Worm (Caenorhabditis elegans) whole organism, mixed stage, embryonic: ENCODE results near the gene C18H9.1.

ENCODE experiments used
- elt-3 ChIP-seq: fragments of 150-350 bp; optimal IDR thresholded peaks from 2 replicates; lab custom pipeline; 2014; ENCODE audit warnings: missing biosample characterization, missing genetic modification characterization
- mab-5 ChIP-seq: fragments of 150-350 bp; optimal IDR thresholded peaks from 2 replicates; lab custom pipeline; 2014; ENCODE audit warnings: missing biosample characterization, missing genetic modification characterization
- nhr-12 ChIP-seq: fragments of 150-350 bp; optimal IDR thresholded peaks from 2 replicates; lab custom pipeline; 2014; ENCODE audit warnings: missing biosample characterization, missing genetic modification characterization
- nhr-76 ChIP-seq: sonication (generic microtip); optimal IDR thresholded peaks from 2 replicates; lab custom pipeline; 2017; ENCODE audit warnings: missing biosample characterization, missing genetic modification characterization
- snpc-4 ChIP-seq: fragments of 150-350 bp; optimal IDR thresholded peaks from 2 replicates; lab custom pipeline; 2014; ENCODE audit warnings: missing biosample characterization, missing genetic modification characterization
- unc-62 ChIP-seq: fragments of 150-350 bp; optimal IDR thresholded peaks from 2 replicates; lab custom pipeline; 2014; ENCODE audit warnings: missing biosample characterization, missing genetic modification reagents, missing genetic modification characterization

DNA sequence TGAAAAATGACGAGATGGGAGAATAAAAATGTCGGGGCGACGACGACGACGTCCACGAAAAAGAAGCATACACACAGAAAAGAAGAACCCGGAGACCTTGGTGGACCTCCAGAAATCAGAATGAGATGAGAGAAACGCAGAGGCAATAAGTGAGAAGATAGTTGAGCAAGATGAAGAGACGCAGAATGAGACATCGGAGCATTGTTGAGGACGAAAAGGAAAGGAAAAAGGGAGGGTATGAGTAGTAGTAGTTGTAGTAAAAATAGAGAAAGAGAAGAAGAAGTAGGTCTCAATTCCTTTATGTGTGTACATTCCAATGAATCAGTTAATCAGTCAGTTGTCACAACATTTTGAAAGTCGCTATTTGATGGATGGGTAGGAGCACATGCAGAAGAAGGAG lies 30.4 kb downstream of the C18H9.1 start, which contains the start of gene T14B4.8:
- no peak for TF ChIP-seq nhr-12 (tag; lab: Kevin White, UChicago)
- peak; percentile 31 for TF ChIP-seq unc-62
- TF ChIP-seq nhr-76, result no peak
- no peak for TF ChIP-seq snpc-4
- no peak for TF ChIP-seq elt-3
- no peak for TF ChIP-seq mab-5
